Fruit fly (Drosophila melanogaster): Measurements from ENCODE around the gene CG31683.

DNA sequence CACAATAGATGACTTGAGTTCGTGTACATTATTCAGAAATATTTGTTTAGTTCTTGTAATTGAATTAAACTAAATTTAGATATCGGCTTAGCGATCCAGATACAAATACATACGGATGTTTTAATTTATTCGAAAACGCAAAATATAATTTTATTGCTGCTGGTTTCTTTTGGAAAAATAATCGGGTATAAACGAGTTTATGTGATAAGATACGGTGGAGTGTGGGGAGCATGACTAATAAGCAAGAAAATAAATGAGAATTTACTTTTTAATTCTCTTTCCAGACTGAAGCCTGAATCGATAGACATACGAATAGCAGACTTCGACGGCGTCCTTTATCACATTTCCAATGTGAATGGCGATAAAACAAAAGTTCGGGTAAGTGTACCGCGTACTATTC, 29.7 kb downstream of the CG31683 start:
- TF ChIP-seq brk (GFP tag; optimal IDR thresholded peaks at IDR 0.05) = no peak
- no peak for TF ChIP-seq CG32264 (GFP tag; optimal IDR thresholded peaks at IDR 0.05)
- TF ChIP-seq Hr78 (GFP tag; optimal IDR thresholded peaks at IDR 0.05) = no peak

All from whole organism, wandering third instar larva.